Worm (Caenorhabditis elegans) whole organism, midembryonic: ENCODE data around the gene srh-207.

Experiments used
- flt-1 ChIP-seq: fragments of 200-800 bp; sonication (Bioruptor generic); IDR thresholded peaks from 2 replicates; pipeline ENCODE4 v1.3.6; 2022; ENCODE audit warnings: missing genetic modification characterization, missing compliant biosample characterization
- klf-2 ChIP-seq: fragments of 200-800 bp; sonication (Bioruptor generic); conservative IDR thresholded peaks from 2 replicates; pipeline ENCODE4 v1.3.6; 2022; ENCODE audit warnings: missing genetic modification reagents, missing genetic modification characterization, missing compliant biosample characterization
- tab-1 ChIP-seq: fragments of 200-800 bp; sonication (Bioruptor generic); IDR thresholded peaks from 2 replicates; pipeline ENCODE4 v1.3.6; 2022; ENCODE audit warnings: missing genetic modification characterization, missing compliant biosample characterization

DNA sequence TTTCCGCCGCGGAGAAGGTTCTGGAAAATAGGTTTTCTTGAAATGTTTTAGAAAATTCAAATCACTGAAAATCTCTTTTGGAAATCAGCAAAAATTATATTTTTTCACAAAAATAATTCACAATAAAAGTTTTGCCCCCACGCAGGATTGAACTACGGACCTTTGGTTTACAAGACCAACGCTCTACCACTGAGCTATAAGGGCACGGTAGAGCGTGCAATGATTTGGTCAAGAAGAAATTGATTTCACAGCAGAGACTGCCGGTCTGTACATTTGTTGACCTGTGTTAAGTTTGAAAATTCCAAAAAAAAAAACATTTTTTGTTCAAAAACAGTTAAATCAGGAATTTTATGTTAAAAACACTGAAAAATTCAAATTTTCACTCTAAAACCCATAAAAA lies 2.3 kb upstream of the srh-207 start:
- TF ChIP-seq flt-1 (GFP tag; lab: Robert Waterston, UW) (no peak), klf-2 (GFP tag; lab: Robert Waterston, UW) (no peak), tab-1 (GFP tag; lab: Robert Waterston, UW) (no peak)
